Worm (Caenorhabditis elegans) whole organism, young adult: ENCODE measurements around the gene dph-3.

Experiments
- D2030.7 ChIP-seq: fragments of 200-800 bp; sonication (Bioruptor generic); IDR thresholded peaks from 2 replicates; pipeline ENCODE4 v1.3.6; 2022; ENCODE audit warnings: missing genetic modification reagents, missing genetic modification characterization, missing compliant biosample characterization
- athp-1 ChIP-seq: sonication (generic microtip); optimal IDR thresholded peaks from 2 replicates; lab custom pipeline; 2017; ENCODE audit warnings: mild to moderate bottlenecking, missing genetic modification characterization, missing compliant biosample characterization
- bed-1 ChIP-seq: fragments of 200-800 bp; sonication (Bioruptor generic); IDR thresholded peaks from 2 replicates; pipeline ENCODE4 v1.3.6; 2022; ENCODE audit warnings: missing genetic modification reagents, missing genetic modification characterization, missing compliant biosample characterization
- ceh-27 ChIP-seq: fragments of 200-800 bp; sonication (Bioruptor generic); optimal IDR thresholded peaks from 2 replicates; lab custom pipeline; 2018; ENCODE audit warnings: mild to moderate bottlenecking, missing genetic modification characterization, moderate library complexity, missing compliant biosample characterization
- dpl-1 ChIP-seq: fragments of 150-350 bp; optimal IDR thresholded peaks from 2 replicates; lab custom pipeline; 2014; ENCODE audit warnings: missing biosample characterization, missing genetic modification reagents, missing genetic modification characterization
- somi-1 ChIP-seq: fragments of 200-800 bp; sonication (Bioruptor generic); optimal IDR thresholded peaks from 2 replicates; lab custom pipeline; 2018; ENCODE audit warnings: mild to moderate bottlenecking, missing genetic modification characterization, missing compliant biosample characterization

DNA sequence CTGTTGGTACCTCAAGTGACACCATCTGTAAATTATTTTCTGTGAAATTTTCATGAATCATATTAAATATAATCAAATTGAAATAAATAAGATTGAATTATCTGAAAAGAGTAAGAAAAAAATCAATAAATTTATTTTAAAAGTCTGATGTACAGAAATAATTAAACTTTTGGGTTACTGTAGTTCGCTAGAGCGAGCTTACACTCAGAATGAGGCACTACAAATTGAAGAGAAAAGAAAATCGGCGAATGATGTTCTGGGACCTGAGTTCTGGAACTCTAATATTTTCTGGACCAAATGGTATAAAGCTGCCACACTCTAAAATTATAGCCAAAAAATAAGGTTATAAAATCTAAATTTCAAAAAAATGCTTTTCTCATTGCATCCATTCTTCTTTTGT, 27.0 kb downstream of the dph-3 start:
- TF ChIP-seq athp-1 (tag; lab: Kevin White, UChicago) (no peak), bed-1 (no peak), D2030.7 (no peak), somi-1 (GFP tag; lab: Kevin White, UChicago) (no peak), ceh-27 (no peak), dpl-1 (GFP tag; lab: Kevin White, UChicago) (no peak)
